Worm (Caenorhabditis elegans): Measurements from ENCODE around the gene C09E9.1.

The C09E9.1 gene

ce11 chrIV:1261024-1261423 is 13.6 kb upstream of the C09E9.1 start, which contains the start of gene clec-169:
Gene clec-169 (plus strand): TSS chrIV:1261324.
- TF ChIP-seq ceh-2 (tag; optimal IDR thresholded peaks at IDR 0.05) (no peak), hlh-6 (tag; optimal IDR thresholded peaks at IDR 0.05) (no peak), nfya-1 (tag; optimal IDR thresholded peaks at IDR 0.05) (no peak), K09A11.1 (tag; optimal IDR thresholded peaks at IDR 0.05; ENCODE audit: insufficient read depth) (no peak), sdc-2 (tag; optimal IDR thresholded peaks at IDR 0.05) (no peak), pat-9 (tag; optimal IDR thresholded peaks at IDR 0.05) (no peak), fkh-6 (tag; optimal IDR thresholded peaks at IDR 0.05) (no peak), Y22D7AL.16 (tag; optimal IDR thresholded peaks at IDR 0.05) (no peak), hlh-15 (tag; optimal IDR thresholded peaks at IDR 0.05) (no peak), lim-6 (tag; optimal IDR thresholded peaks at IDR 0.05) (no peak), ahr-1 (tag; optimal IDR thresholded peaks at IDR 0.05) (no peak), ceh-34 (tag; optimal IDR thresholded peaks at IDR 0.05) (no peak), unc-3 (GFP tag; conservative IDR thresholded peaks at IDR 0.05) (no peak), unc-3 (tag; optimal IDR thresholded peaks at IDR 0.05) (no peak), ets-4 (tag; optimal IDR thresholded peaks at IDR 0.05) (no peak), hlh-13 (GFP tag; optimal IDR thresholded peaks at IDR 0.05) (no peak), ztf-16 (tag; optimal IDR thresholded peaks at IDR 0.05) (no peak), ceh-48 (tag; optimal IDR thresholded peaks at IDR 0.05) (no peak), hlh-8 (tag; optimal IDR thresholded peaks at IDR 0.05) (no peak), K02D7.2 (tag; optimal IDR thresholded peaks at IDR 0.05) (no peak)

- TF ChIP-seq sdc-2 (tag; optimal IDR thresholded peaks at IDR 0.05) (no peak), unc-55 (GFP tag; optimal IDR thresholded peaks at IDR 0.05) (no peak)
These were observed 12.7 kb upstream of the C09E9.1 start for ce11 chrIV:1261930-1262329.

ce11 chrIV:1264928-1265327 is 9.7 kb upstream of the C09E9.1 start, which contains the start of gene F38A1.13:
Gene F38A1.13 (plus strand): TSS chrIV:1265228.
- TF ChIP-seq hlh-15 (tag; optimal IDR thresholded peaks at IDR 0.05): no peak
- no peak for TF ChIP-seq zip-5 (tag; optimal IDR thresholded peaks at IDR 0.05)
- TF ChIP-seq ceh-30 (tag; optimal IDR thresholded peaks at IDR 0.05): no peak
- TF ChIP-seq fax-1 (tag; optimal IDR thresholded peaks at IDR 0.05): no peak
- TF ChIP-seq npax-4 (tag; optimal IDR thresholded peaks at IDR 0.05): no peak
- no peak for TF ChIP-seq ceh-31 (tag; optimal IDR thresholded peaks at IDR 0.05)
- TF ChIP-seq sox-4 (tag; optimal IDR thresholded peaks at IDR 0.05): no peak
- no peak for TF ChIP-seq C08G9.2 (tag; optimal IDR thresholded peaks at IDR 0.05)
- no peak for TF ChIP-seq pha-4 (tag; optimal IDR thresholded peaks at IDR 0.05)
- TF ChIP-seq unc-86 (tag; optimal IDR thresholded peaks at IDR 0.05): no peak
- TF ChIP-seq hlh-30 (tag; optimal IDR thresholded peaks at IDR 0.05; ENCODE audit: insufficient read depth): no peak
- TF ChIP-seq ceh-48 (tag; optimal IDR thresholded peaks at IDR 0.05): no peak
- TF ChIP-seq T23F11.4 (GFP tag; optimal IDR thresholded peaks at IDR 0.05): no peak
- TF ChIP-seq K02D7.2 (tag; optimal IDR thresholded peaks at IDR 0.05): no peak
- no peak for TF ChIP-seq elt-2 (tag; optimal IDR thresholded peaks at IDR 0.05)

- no peak for TF ChIP-seq F13H6.1 (tag; optimal IDR thresholded peaks at IDR 0.05)
- TF ChIP-seq elt-2 (tag; optimal IDR thresholded peaks at IDR 0.05): peak; percentile 2
These were observed 8.5 kb upstream of the C09E9.1 start for ce11 chrIV:1266138-1266537.

ce11 chrIV:1266724-1267123 is 7.9 kb upstream of the C09E9.1 start, which contains the start of gene clec-170:
Gene clec-170 (plus strand): TSS chrIV:1266866.
- TF ChIP-seq hlh-8 (tag; optimal IDR thresholded peaks at IDR 0.05): no peak
- TF ChIP-seq elt-2 (tag; optimal IDR thresholded peaks at IDR 0.05): peak; percentile 18

- no peak for TF ChIP-seq ama-1 (optimal IDR thresholded peaks at IDR 0.05)
- no peak for TF ChIP-seq pat-9 (tag; optimal IDR thresholded peaks at IDR 0.05)
- no peak for TF ChIP-seq T23F11.4 (GFP tag; optimal IDR thresholded peaks at IDR 0.05)
- TF ChIP-seq rnt-1 (tag; optimal IDR thresholded peaks at IDR 0.05): no peak
- no peak for TF ChIP-seq ceh-45 (GFP tag; IDR thresholded peaks at IDR 0.05)
- TF ChIP-seq unc-86 (tag; optimal IDR thresholded peaks at IDR 0.05): no peak
- no peak for TF ChIP-seq ahr-1 (tag; optimal IDR thresholded peaks at IDR 0.05)
- no peak for TF ChIP-seq ceh-6 (GFP tag; optimal IDR thresholded peaks at IDR 0.05)
- no peak for TF ChIP-seq sox-2 (GFP tag; IDR thresholded peaks at IDR 0.05)
- TF ChIP-seq hlh-30 (tag; optimal IDR thresholded peaks at IDR 0.05; ENCODE audit: insufficient read depth): no peak
- TF ChIP-seq hlh-13 (GFP tag; optimal IDR thresholded peaks at IDR 0.05): no peak
- no peak for TF ChIP-seq odd-2 (tag; optimal IDR thresholded peaks at IDR 0.05)
- no peak for TF ChIP-seq ceh-9 (tag; optimal IDR thresholded peaks at IDR 0.05)
- no peak for TF ChIP-seq fax-1 (tag; optimal IDR thresholded peaks at IDR 0.05)
- no peak for TF ChIP-seq Y22D7AL.16 (tag; optimal IDR thresholded peaks at IDR 0.05)
- TF ChIP-seq ets-4 (tag; optimal IDR thresholded peaks at IDR 0.05): no peak
These were observed 1.2 kb downstream of the C09E9.1 start for ce11 chrIV:1275910-1276309.
